Fruit fly (Drosophila melanogaster) whole organism, pupa: Measurements from ENCODE around the gene CG34331.

Experiments
- CG10348 ChIP-seq: fragments of 200-800 bp; sonication (Bioruptor generic); IDR thresholded peaks from 2 replicates; pipeline ENCODE4 v1.3.6; 2022; ENCODE audit warnings: missing biosample characterization, missing genetic modification characterization
- CG12605 ChIP-seq: fragments of 200-800 bp; sonication (Bioruptor generic); IDR thresholded peaks from 2 replicates; pipeline ENCODE4 v1.3.6; 2022; ENCODE audit warnings: missing biosample characterization, missing genetic modification characterization
- CG13204 ChIP-seq: fragments of 200-800 bp; sonication (Bioruptor generic); optimal IDR thresholded peaks from 2 replicates; lab custom pipeline; 2018; ENCODE audit warnings: missing biosample characterization, mild to moderate bottlenecking, missing genetic modification characterization, moderate library complexity
- CG14655 ChIP-seq: fragments of 200-800 bp; sonication (Bioruptor generic); optimal IDR thresholded peaks from 3 replicates; lab custom pipeline; 2017; ENCODE audit warnings: mild to moderate bottlenecking, missing biosample characterization, missing genetic modification reagents, missing genetic modification characterization
- CG15710 ChIP-seq: fragments of 200-800 bp; sonication (Bioruptor generic); optimal IDR thresholded peaks from 2 replicates; lab custom pipeline; 2018; ENCODE audit warnings: missing biosample characterization, mild to moderate bottlenecking, missing genetic modification characterization, moderate library complexity
- CG17806 ChIP-seq: fragments of 200-800 bp; sonication (Bioruptor generic); optimal IDR thresholded peaks from 2 replicates; lab custom pipeline; 2018; ENCODE audit warnings: missing biosample characterization, mild to moderate bottlenecking, missing genetic modification characterization, moderate library complexity
- CG32121 ChIP-seq: fragments of 200-800 bp; sonication (Bioruptor generic); IDR thresholded peaks from 2 replicates; pipeline ENCODE4 v1.3.6; 2022; ENCODE audit warnings: missing biosample characterization, missing genetic modification characterization
- CG34367 ChIP-seq: fragments of 200-800 bp; sonication (Bioruptor generic); optimal IDR thresholded peaks from 2 replicates; lab custom pipeline; 2018; ENCODE audit warnings: missing biosample characterization, mild to moderate bottlenecking, missing genetic modification characterization
- CG4496 ChIP-seq: fragments of 200-800 bp; sonication (Bioruptor generic); IDR thresholded peaks from 3 replicates; pipeline ENCODE4 v1.3.6; 2022; ENCODE audit warnings: missing biosample characterization, missing genetic modification characterization
- CG8159 ChIP-seq: fragments of 200-800 bp; sonication (Bioruptor generic); optimal IDR thresholded peaks from 3 replicates; lab custom pipeline; 2018; ENCODE audit warnings: missing biosample characterization, mild to moderate bottlenecking, missing genetic modification characterization, moderate library complexity
- CG8301 ChIP-seq: fragments of 200-800 bp; sonication (Bioruptor generic); optimal IDR thresholded peaks from 2 replicates; lab custom pipeline; 2018; ENCODE audit warnings: missing biosample characterization, mild to moderate bottlenecking, missing genetic modification characterization
- CG9948 ChIP-seq: fragments of 200-800 bp; sonication (Bioruptor generic); optimal IDR thresholded peaks from 2 replicates; lab custom pipeline; 2018; ENCODE audit warnings: missing biosample characterization, mild to moderate bottlenecking, missing genetic modification characterization, moderate library complexity
- D1 ChIP-seq: fragments of 200-800 bp; sonication (Bioruptor generic); optimal IDR thresholded peaks from 2 replicates; lab custom pipeline; 2018; ENCODE audit warnings: missing biosample characterization, mild to moderate bottlenecking, missing genetic modification characterization, moderate library complexity
- EcR ChIP-seq: fragments of 200-800 bp; sonication (Bioruptor generic); optimal IDR thresholded peaks from 3 replicates; lab custom pipeline; 2019; ENCODE audit warnings: missing biosample characterization, missing genetic modification characterization, mild to moderate bottlenecking, moderate library complexity, missing genetic modification reagents
- Ets98B ChIP-seq: fragments of 200-800 bp; sonication (Bioruptor generic); IDR thresholded peaks from 2 replicates; pipeline ENCODE4 v1.3.6; 2022; ENCODE audit warnings: missing biosample characterization, missing genetic modification characterization
- Pif1A ChIP-seq: fragments of 200-800 bp; sonication (Bioruptor generic); optimal IDR thresholded peaks from 3 replicates; lab custom pipeline; 2016; ENCODE audit warnings: missing biosample characterization, missing genetic modification characterization
- Pif1B ChIP-seq: fragments of 200-800 bp; sonication (Bioruptor generic); optimal IDR thresholded peaks from 3 replicates; lab custom pipeline; 2016; ENCODE audit warnings: missing biosample characterization, missing genetic modification characterization
- Snoo ChIP-seq: fragments of 200-800 bp; sonication (Bioruptor generic); optimal IDR thresholded peaks from 3 replicates; lab custom pipeline; 2017; ENCODE audit warnings: missing biosample characterization, mild to moderate bottlenecking, missing genetic modification characterization, inconsistent platforms
- fd96Ca ChIP-seq: fragments of 200-800 bp; sonication (Bioruptor generic); IDR thresholded peaks from 3 replicates; pipeline ENCODE4 v1.3.6; 2022; ENCODE audit warnings: missing biosample characterization, missing genetic modification characterization
- gl ChIP-seq: fragments of 200-800 bp; sonication (Bioruptor generic); optimal IDR thresholded peaks from 2 replicates; lab custom pipeline; 2018; ENCODE audit warnings: missing biosample characterization, mild to moderate bottlenecking, missing genetic modification characterization
- rn ChIP-seq: fragments of 200-800 bp; sonication (Bioruptor generic); IDR thresholded peaks from 2 replicates; pipeline ENCODE4 v1.3.6; 2022; ENCODE audit warnings: missing biosample characterization, missing genetic modification characterization

Gene CG34331

dm6 chrX:20110475-20110874, 11.8 kb upstream of the CG34331 start, which contains the start of gene karr:
Gene karr, minus strand, starts transcription at chrX:20110575.
- TF ChIP-seq gl, result no peak
- TF ChIP-seq CG14655 (GFP tag; lab: Kevin White, UChicago), result no peak
- TF ChIP-seq EcR (GFP tag; lab: Kevin White, UChicago), result no peak

dm6 chrX:20129554-20129953, 7.3 kb downstream of the CG34331 start:
- TF ChIP-seq CG13204 (GFP tag; lab: Kevin White, UChicago), result no peak
- TF ChIP-seq CG34367 (tag; lab: Kevin White, UChicago), result no peak
- peak; percentile 62; the same call in 1 of the 2 replicates for TF ChIP-seq Ets98B (GFP tag; lab: Robert Waterston, UW)
- TF ChIP-seq D1 (tag; lab: Kevin White, UChicago), result no peak
- peak; percentile 58; the same call in 2 of the 3 replicates for TF ChIP-seq CG4496
- no peak for TF ChIP-seq CG17806 (tag; lab: Kevin White, UChicago)
- no peak for TF ChIP-seq gl
- no peak for TF ChIP-seq CG10348 (GFP tag; lab: Robert Waterston, UW)
- TF ChIP-seq CG14655 (GFP tag; lab: Kevin White, UChicago), result no peak
- TF ChIP-seq CG9948 (tag; lab: Kevin White, UChicago), result no peak
- no peak for TF ChIP-seq CG8159 (tag; lab: Kevin White, UChicago)
- no peak for TF ChIP-seq CG32121 (GFP tag; lab: Robert Waterston, UW)
- TF ChIP-seq CG12605 (GFP tag; lab: Robert Waterston, UW), result 0 out of 2 replicates have a peak, but pooled peaks have one; percentile 25
- TF ChIP-seq CG15710 (tag; lab: Kevin White, UChicago), result no peak
- TF ChIP-seq Pif1A (GFP tag; lab: Kevin White, UChicago), result no peak
- TF ChIP-seq EcR (GFP tag; lab: Kevin White, UChicago), result no peak

DNA sequence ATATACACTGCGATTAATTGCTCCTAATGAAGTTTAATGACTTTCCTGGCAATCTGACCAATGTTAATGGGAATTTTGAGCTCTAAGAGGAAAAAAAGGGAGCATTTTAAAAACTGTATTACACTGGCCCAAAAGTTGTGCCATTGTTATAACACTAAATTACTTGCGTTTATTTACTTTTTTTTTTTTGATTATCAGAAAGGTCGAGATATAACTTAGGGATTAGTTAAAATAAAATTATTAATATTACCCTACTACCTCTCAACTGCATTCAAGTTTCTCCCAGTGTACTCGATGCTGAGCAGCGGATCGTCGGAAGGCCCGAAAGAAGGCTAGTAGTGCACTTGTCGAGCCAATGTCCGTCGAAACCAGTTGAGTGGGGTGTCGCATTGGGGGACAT, 8.2 kb downstream of the CG34331 start:
- TF ChIP-seq CG9948 (tag; lab: Kevin White, UChicago) (peak; percentile 14), CG12605 (GFP tag; lab: Robert Waterston, UW) (0 out of 2 replicates have a peak, but pooled peaks have one; percentile 18), CG13204 (GFP tag; lab: Kevin White, UChicago) (no peak), CG8301 (tag; lab: Kevin White, UChicago) (peak; percentile 66), fd96Ca (GFP tag; lab: Robert Waterston, UW) (peak; percentile 37; the same call in 1 of the 3 replicates), D1 (tag; lab: Kevin White, UChicago) (no peak), CG32121 (GFP tag; lab: Robert Waterston, UW) (peak; percentile 66), Pif1B (GFP tag; lab: Kevin White, UChicago) (peak; percentile 4), CG14655 (GFP tag; lab: Kevin White, UChicago) (peak; percentile 75), rn (GFP tag; lab: Robert Waterston, UW) (no peak), CG8159 (tag; lab: Kevin White, UChicago) (no peak), Ets98B (GFP tag; lab: Robert Waterston, UW) (peak; percentile 45; the same call in 1 of the 2 replicates), Pif1A (GFP tag; lab: Kevin White, UChicago) (peak; percentile 42), Snoo (tag; lab: Kevin White, UChicago) (no peak), CG4496 (peak; percentile 70)

- TF ChIP-seq CG10348 (GFP tag; lab: Robert Waterston, UW) (no peak), EcR (GFP tag; lab: Kevin White, UChicago) (no peak), Pif1B (GFP tag; lab: Kevin White, UChicago) (no peak), CG8159 (tag; lab: Kevin White, UChicago) (no peak), CG34367 (tag; lab: Kevin White, UChicago) (no peak)
- TF ChIP-seq, all 21 proteins: peak for 0
These were observed 11.2 kb downstream of the CG34331 start, which contains the start of gene CG15322 for dm6 chrX:20133432-20133831. Gene CG15322, plus strand, starts transcription at chrX:20133579.

DNA sequence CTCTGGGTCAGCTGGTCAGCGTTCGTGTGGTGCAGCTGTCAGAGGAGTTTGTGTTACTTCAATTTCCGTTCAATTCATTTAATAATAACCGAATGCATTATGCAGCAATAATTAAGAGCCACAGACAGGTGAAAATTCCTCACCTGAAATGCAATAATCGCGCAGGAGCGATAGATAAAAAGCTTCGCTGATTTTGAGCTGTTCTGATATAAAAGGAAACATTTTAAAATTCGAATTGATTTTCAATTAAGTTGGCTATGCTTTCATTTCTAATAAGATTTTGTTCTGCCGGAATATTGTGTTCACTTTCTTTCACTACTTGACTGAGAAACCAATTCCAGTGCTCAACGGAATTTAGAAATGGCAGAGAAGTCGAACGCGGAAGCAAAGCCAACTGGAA, 17.2 kb downstream of the CG34331 start, which contains the start of gene CG42583:
Gene CG42583, plus strand, starts transcription at position 301 of the 400 bp plus-strand sequence.
- TF ChIP-seq Pif1A (GFP tag; lab: Kevin White, UChicago) (no peak), CG8301 (tag; lab: Kevin White, UChicago) (no peak), CG4496 (no peak), rn (GFP tag; lab: Robert Waterston, UW) (no peak), D1 (tag; lab: Kevin White, UChicago) (no peak), CG10348 (GFP tag; lab: Robert Waterston, UW) (no peak), CG32121 (GFP tag; lab: Robert Waterston, UW) (no peak), CG8159 (tag; lab: Kevin White, UChicago) (no peak)

DNA sequence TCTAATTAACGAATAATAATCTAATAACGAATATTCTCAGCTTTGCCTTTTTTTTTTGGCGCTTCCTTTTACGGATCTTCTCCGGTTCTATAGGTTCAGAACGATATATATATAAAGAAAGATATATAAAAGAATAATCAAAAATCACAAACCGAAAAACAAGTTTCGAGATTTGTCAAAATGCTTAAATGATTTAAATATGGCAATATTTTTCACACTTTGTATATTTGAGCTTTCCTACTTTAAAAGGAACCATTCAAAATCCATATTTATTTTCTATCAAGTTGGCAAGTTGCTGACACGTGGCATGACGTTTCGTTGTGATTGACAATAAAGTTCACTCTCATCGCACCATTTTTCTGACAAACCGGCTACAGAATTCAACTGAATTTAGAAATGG, 18.5 kb downstream of the CG34331 start, which contains the start of gene CG34332:
Gene CG34332, plus strand, starts transcription at position 301 of the 400 bp plus-strand sequence.
- no peak for TF ChIP-seq Snoo (tag; lab: Kevin White, UChicago)
- no peak for TF ChIP-seq CG12605 (GFP tag; lab: Robert Waterston, UW)
- TF ChIP-seq CG10348 (GFP tag; lab: Robert Waterston, UW), result no peak
- no peak for TF ChIP-seq Pif1B (GFP tag; lab: Kevin White, UChicago)
- no peak for TF ChIP-seq EcR (GFP tag; lab: Kevin White, UChicago)
- no peak for TF ChIP-seq CG8159 (tag; lab: Kevin White, UChicago)
- TF ChIP-seq CG32121 (GFP tag; lab: Robert Waterston, UW), result no peak
- TF ChIP-seq CG17806 (tag; lab: Kevin White, UChicago), result no peak
- no peak for TF ChIP-seq CG15710 (tag; lab: Kevin White, UChicago)
- no peak for TF ChIP-seq Ets98B (GFP tag; lab: Robert Waterston, UW)
- no peak for TF ChIP-seq CG34367 (tag; lab: Kevin White, UChicago)
- TF ChIP-seq gl, result no peak
- no peak for TF ChIP-seq CG4496
- TF ChIP-seq CG13204 (GFP tag; lab: Kevin White, UChicago), result no peak
- TF ChIP-seq rn (GFP tag; lab: Robert Waterston, UW), result no peak
- no peak for TF ChIP-seq CG8301 (tag; lab: Kevin White, UChicago)
- TF ChIP-seq CG14655 (GFP tag; lab: Kevin White, UChicago), result no peak
- TF ChIP-seq Pif1A (GFP tag; lab: Kevin White, UChicago), result no peak
- no peak for TF ChIP-seq CG9948 (tag; lab: Kevin White, UChicago)
- TF ChIP-seq, all 21 proteins: peak for 0
